Fruit fly (Drosophila melanogaster): Measurements from ENCODE around the gene jb.

The jb gene

dm6 chrX:20429482-20430204 lies 39.0 kb upstream of the jb start, which contains the start of the genes CG11710 and mal (continued):
- no peak for TF ChIP-seq achi (GFP tag; optimal IDR thresholded peaks at IDR 0.05)
- no peak for TF ChIP-seq CG6276 (GFP tag; optimal IDR thresholded peaks at IDR 0.05)
- TF ChIP-seq CG9139 (GFP tag; optimal IDR thresholded peaks at IDR 0.05), result peak; percentile 76
- peak; percentile 83 for TF ChIP-seq Hr39 (GFP tag; optimal IDR thresholded peaks at IDR 0.05)
- TF ChIP-seq CG31627 (GFP tag; optimal IDR thresholded peaks at IDR 0.05), result peak; percentile 76
- peak; percentile 56 for TF ChIP-seq net (GFP tag; optimal IDR thresholded peaks at IDR 0.05)
- peak in 1 of 2 experiments; percentile 87 for TF ChIP-seq ss (GFP tag; optimal IDR thresholded peaks at IDR 0.05)
- TF ChIP-seq OdsH (GFP tag; optimal IDR thresholded peaks at IDR 0.05), result peak; percentile 78
- TF ChIP-seq acj6 (GFP tag; optimal IDR thresholded peaks at IDR 0.05), result peak; percentile 80

dm6 chrX:20426818-20427217 lies 36.2 kb upstream of the jb start, which contains the start of gene CG15456:
Gene CG15456, minus strand, starts transcription at chrX:20427042.
- TF ChIP-seq CG9139 (GFP tag; optimal IDR thresholded peaks at IDR 0.05) (no peak), pdm3 (GFP tag; optimal IDR thresholded peaks at IDR 0.05) (no peak), vri (GFP tag; optimal IDR thresholded peaks at IDR 0.05) (no peak), CG3032 (tag; optimal IDR thresholded peaks at IDR 0.05) (no peak)

dm6 chrX:20423747-20424165 lies 33.1 kb upstream of the jb start, which contains the start of the genes Pp4-19C and cactin:
Gene Pp4-19C, minus strand, starts transcription at chrX:20424002.
Gene cactin, plus strand, starts transcription at chrX:20424069.
- TF ChIP-seq CG31627 (GFP tag; optimal IDR thresholded peaks at IDR 0.05) (peak; percentile 45), CG34406 (GFP tag; optimal IDR thresholded peaks at IDR 0.05) (no peak), Hr39 (GFP tag; optimal IDR thresholded peaks at IDR 0.05) (peak; percentile 43), acj6 (GFP tag; optimal IDR thresholded peaks at IDR 0.05) (peak; percentile 19), CG3032 (tag; optimal IDR thresholded peaks at IDR 0.05) (peak; percentile 19), Eip78C (GFP tag) (peak; percentile 62), lz (GFP tag; optimal IDR thresholded peaks at IDR 0.05) (peak; percentile 20), CG10669 (GFP tag; optimal IDR thresholded peaks at IDR 0.05) (no peak), esn (GFP tag; optimal IDR thresholded peaks at IDR 0.05) (peak; percentile 33), cyc (GFP tag; optimal IDR thresholded peaks at IDR 0.05) (peak; percentile 25), CG9139 (GFP tag; optimal IDR thresholded peaks at IDR 0.05) (no peak), topi (GFP tag; optimal IDR thresholded peaks at IDR 0.05) (peak; percentile 31), Sox14 (GFP tag; optimal IDR thresholded peaks at IDR 0.05) (peak; percentile 53)

dm6 chrX:20423158-20423557 lies 32.6 kb upstream of the jb start:
- 0 out of 2 replicates have a peak, but pooled peaks have one; percentile 8 for TF ChIP-seq CG15336 (GFP tag; IDR thresholded peaks at IDR 0.05)
- no peak for TF ChIP-seq vri (GFP tag; optimal IDR thresholded peaks at IDR 0.05)
- TF ChIP-seq CG10669 (GFP tag; optimal IDR thresholded peaks at IDR 0.05), result no peak
- TF ChIP-seq Eip78C (GFP tag), result peak; percentile 69

- TF ChIP-seq Sox102F (GFP tag; optimal IDR thresholded peaks at IDR 0.05) (no peak), Gug (GFP tag; IDR thresholded peaks at IDR 0.05) (no peak), CG6792 (GFP tag; optimal IDR thresholded peaks at IDR 0.05) (no peak), CG6808 (GFP tag; optimal IDR thresholded peaks at IDR 0.05) (no peak)
Measured at dm6 chrX:20419313-20419712, 28.7 kb upstream of the jb start, which contains the start of gene Obp19d. Gene Obp19d, plus strand, starts transcription at chrX:20419613.

- TF ChIP-seq Hr4 (GFP tag; optimal IDR thresholded peaks at IDR 0.05) (no peak), CG32006 (GFP tag; optimal IDR thresholded peaks at IDR 0.05) (no peak), Sox14 (GFP tag; optimal IDR thresholded peaks at IDR 0.05) (no peak), CG11902 (GFP tag; optimal IDR thresholded peaks at IDR 0.05) (no peak), lz (GFP tag; optimal IDR thresholded peaks at IDR 0.05) (no peak), CG3032 (tag; optimal IDR thresholded peaks at IDR 0.05) (no peak), OdsH (GFP tag; optimal IDR thresholded peaks at IDR 0.05) (no peak), fd59A (GFP tag; optimal IDR thresholded peaks at IDR 0.05) (no peak), spab (GFP tag; optimal IDR thresholded peaks at IDR 0.05) (no peak), CG11294 (GFP tag; IDR thresholded peaks at IDR 0.05) (no peak), vri (GFP tag; optimal IDR thresholded peaks at IDR 0.05) (no peak), Ets21C (GFP tag; optimal IDR thresholded peaks at IDR 0.05) (no peak), CG16779 (tag; optimal IDR thresholded peaks at IDR 0.05) (no peak), dsx (GFP tag; optimal IDR thresholded peaks at IDR 0.05; ENCODE audit: poor library complexity, severe bottlenecking) (no peak), CG8119 (GFP tag; IDR thresholded peaks at IDR 0.05) (no peak), svp (GFP tag) (no peak), CG11762 (GFP tag; optimal IDR thresholded peaks at IDR 0.05; ENCODE audit: insufficient read depth) (no peak), CG6854 (GFP tag; optimal IDR thresholded peaks at IDR 0.05) (no peak), Met (GFP tag; optimal IDR thresholded peaks at IDR 0.05) (no peak), CG6808 (GFP tag; optimal IDR thresholded peaks at IDR 0.05) (no peak)
Measured at dm6 chrX:20418864-20419263, 28.3 kb upstream of the jb start, which contains the start of gene Obp19c. Gene Obp19c, minus strand, starts transcription at chrX:20418964.

Data from whole organism, prepupa.